Worm (Caenorhabditis elegans) whole organism, L1 larva: Measurements from ENCODE around the gene C15C7.4.

ENCODE experiments used
- C16A3.4 ChIP-seq: fragments of 150-350 bp; optimal IDR thresholded peaks from 2 replicates; lab custom pipeline; 2014; ENCODE audit warnings: missing biosample characterization, missing genetic modification characterization
- C34B4.2 ChIP-seq: sonication (generic microtip); optimal IDR thresholded peaks from 2 replicates; lab custom pipeline; 2017; ENCODE audit warnings: mild to moderate bottlenecking, missing genetic modification characterization, missing compliant biosample characterization
- F16B12.6 ChIP-seq: fragments of 150-350 bp; optimal IDR thresholded peaks from 2 replicates; lab custom pipeline; 2014; ENCODE audit warnings: missing biosample characterization, missing genetic modification characterization
- aha-1 ChIP-seq: fragments of 150-350 bp; optimal IDR thresholded peaks from 2 replicates; lab custom pipeline; 2014; ENCODE audit warnings: missing biosample characterization, missing genetic modification characterization
- ama-1 ChIP-seq: fragments of 150-350 bp; optimal IDR thresholded peaks from 2 replicates; lab custom pipeline; 2014
- blmp-1 ChIP-seq: fragments of 150-350 bp; optimal IDR thresholded peaks from 2 replicates; lab custom pipeline; 2014; ENCODE audit warnings: missing biosample characterization, missing genetic modification characterization
- ceh-63 ChIP-seq: fragments of 200-800 bp; sonication (Bioruptor generic); optimal IDR thresholded peaks from 2 replicates; lab custom pipeline; 2018; ENCODE audit warnings: mild to moderate bottlenecking, missing genetic modification characterization, missing compliant biosample characterization
- ceh-90 ChIP-seq: sonication (generic microtip); optimal IDR thresholded peaks from 2 replicates; lab custom pipeline; 2016; ENCODE audit warnings: missing genetic modification characterization, missing compliant biosample characterization
- ces-1 ChIP-seq: fragments of 150-350 bp; optimal IDR thresholded peaks from 2 replicates; lab custom pipeline; 2014; ENCODE audit warnings: missing biosample characterization, missing genetic modification reagents, missing genetic modification characterization
- dsc-1 ChIP-seq: sonication (generic microtip); optimal IDR thresholded peaks from 2 replicates; lab custom pipeline; 2016; ENCODE audit warnings: mild to moderate bottlenecking, missing genetic modification characterization, missing compliant biosample characterization
- efl-1 ChIP-seq, 4 experiments: fragments of 150-350 bp; optimal IDR thresholded peaks in 3 of 4; peaks in 1 of 4; 1 replicate in 1 of 4; 2 replicates in 3 of 4; lab custom pipeline; 2014; ENCODE audit warnings: missing biosample characterization in 2 of 4, missing genetic modification characterization in 2 of 4, missing genetic modification reagents in 2 of 4
- efl-3 ChIP-seq: fragments of 200-800 bp; sonication (Bioruptor generic); optimal IDR thresholded peaks from 2 replicates; lab custom pipeline; 2018; ENCODE audit warnings: mild to moderate bottlenecking, missing genetic modification characterization, missing compliant biosample characterization
- egl-27 ChIP-seq, 2 experiments: fragments of 150-350 bp in 1 of 2; sonication (generic microtip); optimal IDR thresholded peaks; 3 replicates each; lab custom pipeline; 2017 to 2018; ENCODE audit warnings: missing biosample characterization in 2 of 2, missing genetic modification characterization in 2 of 2, missing genetic modification reagents in 2 of 2
- elt-3 ChIP-seq, 6 experiments: fragments of 150-350 bp in 1 of 6; sonication (generic microtip); optimal IDR thresholded peaks; 2 replicates each; lab custom pipeline; 2017 to 2018; ENCODE audit warnings: missing biosample characterization in 6 of 6, missing genetic modification characterization in 6 of 6, inconsistent platforms in 1 of 6
- ets-5 ChIP-seq: fragments of 200-800 bp; sonication (Bioruptor generic); IDR thresholded peaks from 2 replicates; pipeline ENCODE4 v1.3.6; 2022; ENCODE audit warnings: missing genetic modification characterization, missing compliant biosample characterization
- fkh-10 ChIP-seq: sonication (generic microtip); optimal IDR thresholded peaks from 2 replicates; lab custom pipeline; 2017; ENCODE audit warnings: missing biosample characterization, missing genetic modification reagents, missing genetic modification characterization
- fkh-4 ChIP-seq: sonication (generic microtip); optimal IDR thresholded peaks from 2 replicates; lab custom pipeline; 2016; ENCODE audit warnings: missing compliant biosample characterization, missing genetic modification characterization, borderline replicate concordance
- fkh-8 ChIP-seq: sonication (generic microtip); optimal IDR thresholded peaks from 2 replicates; lab custom pipeline; 2016; ENCODE audit warnings: mild to moderate bottlenecking, missing genetic modification characterization, missing compliant biosample characterization
- fos-1 ChIP-seq: fragments of 150-350 bp; optimal IDR thresholded peaks from 2 replicates; lab custom pipeline; 2014; ENCODE audit warnings: missing biosample characterization, missing genetic modification characterization
- grh-1 ChIP-seq: fragments of 200-800 bp; sonication (Bioruptor generic); IDR thresholded peaks from 2 replicates; pipeline ENCODE4 v1.3.6; 2022; ENCODE audit warnings: missing genetic modification reagents, missing genetic modification characterization, missing compliant biosample characterization
- hlh-17 ChIP-seq: fragments of 200-800 bp; sonication (Bioruptor generic); optimal IDR thresholded peaks from 2 replicates; lab custom pipeline; 2018; ENCODE audit warnings: missing genetic modification characterization, mild to moderate bottlenecking, missing compliant biosample characterization, moderate library complexity, borderline replicate concordance
- hlh-4 ChIP-seq: sonication (generic microtip); optimal IDR thresholded peaks from 2 replicates; lab custom pipeline; 2016; ENCODE audit warnings: mild to moderate bottlenecking, missing genetic modification characterization, missing compliant biosample characterization
- hpl-2 ChIP-seq: fragments of 150-350 bp; optimal IDR thresholded peaks from 2 replicates; lab custom pipeline; 2014; ENCODE audit warnings: missing biosample characterization, missing genetic modification reagents, missing genetic modification characterization
- jun-1 ChIP-seq: fragments of 150-350 bp; optimal IDR thresholded peaks from 2 replicates; lab custom pipeline; 2014; ENCODE audit warnings: missing biosample characterization, missing genetic modification reagents, missing genetic modification characterization
- lin-13 ChIP-seq: fragments of 150-350 bp; optimal IDR thresholded peaks from 2 replicates; lab custom pipeline; 2014; ENCODE audit warnings: missing biosample characterization, missing genetic modification reagents, missing genetic modification characterization
- lin-14 ChIP-seq: fragments of 200-800 bp; sonication (Bioruptor generic); optimal IDR thresholded peaks from 2 replicates; lab custom pipeline; 2018; ENCODE audit warnings: mild to moderate bottlenecking, missing genetic modification characterization, moderate library complexity, missing compliant biosample characterization
- lin-15B ChIP-seq: fragments of 150-350 bp; sonication (generic microtip); optimal IDR thresholded peaks from 3 replicates; lab custom pipeline; 2014; ENCODE audit warnings: missing biosample characterization, missing genetic modification characterization
- lin-39 ChIP-seq: fragments of 150-350 bp; optimal IDR thresholded peaks from 2 replicates; lab custom pipeline; 2014; ENCODE audit warnings: missing biosample characterization, missing genetic modification reagents, missing genetic modification characterization
- lir-3 ChIP-seq: sonication (generic microtip); optimal IDR thresholded peaks from 2 replicates; lab custom pipeline; 2016; ENCODE audit warnings: mild to moderate bottlenecking, missing genetic modification characterization, moderate library complexity, missing compliant biosample characterization; ENCODE audit not compliant: poor library complexity
- lsy-2 ChIP-seq, 2 experiments: fragments of 150-350 bp; optimal IDR thresholded peaks; 2 replicates each; lab custom pipeline; 2014; ENCODE audit warnings: missing biosample characterization in 2 of 2, missing genetic modification characterization in 2 of 2
- nhr-11 ChIP-seq: fragments of 150-350 bp; optimal IDR thresholded peaks from 2 replicates; lab custom pipeline; 2014; ENCODE audit warnings: missing biosample characterization, missing genetic modification characterization
- nhr-19 ChIP-seq: fragments of 200-800 bp; sonication (Bioruptor generic); conservative IDR thresholded peaks from 2 replicates; pipeline ENCODE4 v1.3.6; 2022; ENCODE audit warnings: missing genetic modification characterization, missing compliant biosample characterization
- nhr-237 ChIP-seq: fragments of 150-350 bp; optimal IDR thresholded peaks from 2 replicates; lab custom pipeline; 2014; ENCODE audit warnings: missing biosample characterization, missing genetic modification characterization
- nhr-47 ChIP-seq: sonication (generic microtip); optimal IDR thresholded peaks from 2 replicates; lab custom pipeline; 2016; ENCODE audit warnings: mild to moderate bottlenecking, missing genetic modification characterization, moderate library complexity, missing compliant biosample characterization
- nhr-71 ChIP-seq: sonication (generic microtip); optimal IDR thresholded peaks from 2 replicates; lab custom pipeline; 2016; ENCODE audit warnings: mild to moderate bottlenecking, missing genetic modification characterization, moderate library complexity, missing compliant biosample characterization
- nhr-76 ChIP-seq: sonication (generic microtip); optimal IDR thresholded peaks from 2 replicates; lab custom pipeline; 2017; ENCODE audit warnings: missing biosample characterization, missing genetic modification characterization
- nhr-85 ChIP-seq: sonication (generic microtip); peaks from one replicate; lab custom pipeline; 2016; ENCODE audit warnings: missing genetic modification characterization, inconsistent platforms, missing compliant biosample characterization
- nhr-90 ChIP-seq: sonication (generic microtip); optimal IDR thresholded peaks from 2 replicates; lab custom pipeline; 2016; ENCODE audit warnings: mild to moderate bottlenecking, missing genetic modification characterization, missing compliant biosample characterization; ENCODE audit not compliant: poor library complexity
- pag-3 ChIP-seq: sonication (generic microtip); optimal IDR thresholded peaks from 2 replicates; lab custom pipeline; 2017; ENCODE audit warnings: missing genetic modification characterization, mild to moderate bottlenecking, missing compliant biosample characterization, antibody characterized with exemption, borderline replicate concordance; ENCODE audit not compliant: insufficient read depth
- pax-3 ChIP-seq: fragments of 200-800 bp; sonication (Bioruptor generic); optimal IDR thresholded peaks from 2 replicates; lab custom pipeline; 2018; ENCODE audit warnings: mild to moderate bottlenecking, missing genetic modification characterization, moderate library complexity, missing compliant biosample characterization
- snpc-4 ChIP-seq: fragments of 150-350 bp; optimal IDR thresholded peaks from 2 replicates; lab custom pipeline; 2014; ENCODE audit warnings: missing biosample characterization, missing genetic modification characterization
- sox-4 ChIP-seq: sonication (generic microtip); optimal IDR thresholded peaks from 2 replicates; lab custom pipeline; 2016; ENCODE audit warnings: missing genetic modification characterization, missing compliant biosample characterization
- sup-37 ChIP-seq: fragments of 200-800 bp; sonication (Bioruptor generic); optimal IDR thresholded peaks from 2 replicates; lab custom pipeline; 2018; ENCODE audit warnings: mild to moderate bottlenecking, missing genetic modification characterization, missing compliant biosample characterization
- tlp-1 ChIP-seq: fragments of 150-350 bp; optimal IDR thresholded peaks from 2 replicates; lab custom pipeline; 2014; ENCODE audit warnings: missing biosample characterization, missing genetic modification characterization
- unc-62 ChIP-seq: fragments of 150-350 bp; optimal IDR thresholded peaks from 2 replicates; lab custom pipeline; 2014; ENCODE audit warnings: missing biosample characterization, missing genetic modification reagents, missing genetic modification characterization
- unc-98 ChIP-seq: fragments of 200-800 bp; sonication (Bioruptor generic); IDR thresholded peaks from 2 replicates; pipeline ENCODE4 v1.3.6; 2022; ENCODE audit warnings: missing genetic modification characterization, missing compliant biosample characterization
- xbp-1 ChIP-seq: sonication (generic microtip); optimal IDR thresholded peaks from 2 replicates; lab custom pipeline; 2016; ENCODE audit warnings: missing genetic modification characterization, missing compliant biosample characterization
- zag-1 ChIP-seq: fragments of 150-350 bp; optimal IDR thresholded peaks from 2 replicates; lab custom pipeline; 2014; ENCODE audit warnings: missing biosample characterization, missing genetic modification characterization
- ztf-11 ChIP-seq, 2 experiments: sonication (generic microtip); optimal IDR thresholded peaks; 2 replicates each; lab custom pipeline; 2016 to 2017; ENCODE audit warnings: missing genetic modification characterization in 2 of 2, missing biosample characterization in 1 of 2, missing compliant biosample characterization in 1 of 2
- ztf-4 ChIP-seq: fragments of 150-350 bp; optimal IDR thresholded peaks from 2 replicates; lab custom pipeline; 2014; ENCODE audit warnings: missing biosample characterization, missing genetic modification characterization

The C15C7.4 gene

DNA sequence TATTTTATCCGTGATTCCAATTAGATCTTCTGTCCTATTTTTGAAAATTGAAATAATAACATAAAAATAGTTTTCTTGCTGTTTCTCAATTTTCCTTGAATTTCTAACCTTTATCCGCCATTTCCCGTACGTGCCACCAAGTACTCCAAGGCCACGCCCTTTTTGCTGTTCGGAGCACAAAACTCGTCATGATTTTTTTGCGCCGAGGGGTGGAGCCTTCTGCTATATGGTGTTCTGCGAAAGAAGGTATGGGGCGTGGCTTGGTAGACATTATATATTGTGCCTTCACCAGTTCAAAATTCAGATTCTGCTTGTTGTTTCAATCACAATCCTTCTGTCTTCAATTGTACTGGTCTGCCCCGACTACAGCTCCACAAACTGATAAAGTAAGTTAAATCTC lies at the start of gene C15C7.4:
TSS of gene C15C7.4 (plus strand) at position 301 of the 400 bp plus-strand sequence.
- TF ChIP-seq ceh-63 (GFP tag; lab: Kevin White, UChicago): no peak
- TF ChIP-seq lir-3 (tag; lab: Kevin White, UChicago): no peak
- no peak for TF ChIP-seq elt-3 (tag; optimal IDR thresholded peaks at IDR 0.05; lab: Kevin White, UChicago)
- no peak for TF ChIP-seq nhr-47 (tag; lab: Kevin White, UChicago)
- no peak for TF ChIP-seq nhr-71 (tag; lab: Kevin White, UChicago)
- peak; percentile 16 for TF ChIP-seq fkh-8 (tag; lab: Kevin White, UChicago)
- TF ChIP-seq, all 84 proteins: peak for 1

ce11 chrX:3099832-3100231 lies 45.5 kb upstream of the C15C7.4 start, which contains the start of gene sec-3:
TSS of gene sec-3 (minus strand) at chrX:3099852.
- peak; percentile 75 to 79 for TF ChIP-seq efl-1 (optimal IDR thresholded peaks at IDR 0.05; lab: Kevin White, UChicago)
- TF ChIP-seq efl-1 (GFP tag; optimal IDR thresholded peaks at IDR 0.05 in 1 of 2; lab: Kevin White, UChicago): peak; percentile 64 to 96
- no peak for TF ChIP-seq tlp-1 (tag; lab: Kevin White, UChicago)
- TF ChIP-seq fkh-4 (tag; lab: Kevin White, UChicago): peak; percentile 37
- TF ChIP-seq sup-37 (GFP tag; lab: Kevin White, UChicago): peak; percentile 27
- TF ChIP-seq zag-1: no peak
- TF ChIP-seq hlh-17 (GFP tag; lab: Kevin White, UChicago): no peak
- TF ChIP-seq lin-13 (GFP tag; lab: Kevin White, UChicago): peak; percentile 80
- no peak for TF ChIP-seq egl-27 (tag; optimal IDR thresholded peaks at IDR 0.05; lab: Kevin White, UChicago)
- TF ChIP-seq C34B4.2 (tag; lab: Kevin White, UChicago): no peak
- TF ChIP-seq hlh-4: no peak
- TF ChIP-seq nhr-11 (tag; lab: Kevin White, UChicago): peak; percentile 65
- peak; percentile 43 for TF ChIP-seq fkh-10 (GFP tag; lab: Kevin White, UChicago)
- TF ChIP-seq ztf-4 (tag; lab: Kevin White, UChicago): peak; percentile 57
- TF ChIP-seq fos-1: peak; percentile 79
- TF ChIP-seq nhr-76: peak; percentile 16
- TF ChIP-seq F16B12.6 (tag; lab: Kevin White, UChicago): peak; percentile 60
- peak; percentile 70 for TF ChIP-seq grh-1
- no peak for TF ChIP-seq unc-98 (GFP tag; lab: Robert Waterston, UW)
- TF ChIP-seq nhr-85 (tag; lab: Kevin White, UChicago): peak; percentile 88
- peak; percentile 83 for TF ChIP-seq snpc-4 (tag; lab: Kevin White, UChicago)
- peak; percentile 94 for TF ChIP-seq nhr-90 (tag; lab: Kevin White, UChicago)
- TF ChIP-seq lin-14 (GFP tag; lab: Kevin White, UChicago): peak; percentile 96
- TF ChIP-seq unc-62 (GFP tag; lab: Kevin White, UChicago): no peak
- peak; percentile 86 for TF ChIP-seq nhr-19 (GFP tag; lab: Robert Waterston, UW)
- TF ChIP-seq blmp-1 (tag; lab: Kevin White, UChicago): peak; percentile 77
- peak in 3 of 6 experiments; percentile 27 to 91 (median 45) for TF ChIP-seq elt-3 (tag; optimal IDR thresholded peaks at IDR 0.05; lab: Kevin White, UChicago)
- peak; percentile 90 for TF ChIP-seq xbp-1 (tag; lab: Kevin White, UChicago)
- peak; percentile 15 for TF ChIP-seq sox-4 (tag; lab: Kevin White, UChicago)
- TF ChIP-seq ces-1: no peak
- peak; percentile 91 for TF ChIP-seq C16A3.4 (tag; lab: Kevin White, UChicago)
- no peak for TF ChIP-seq ets-5 (GFP tag; lab: Robert Waterston, UW)
- TF ChIP-seq lin-39: peak; percentile 90
- no peak for TF ChIP-seq ceh-90 (tag; lab: Kevin White, UChicago)
- peak; percentile 69 for TF ChIP-seq nhr-237 (tag; lab: Kevin White, UChicago)
- peak; percentile 62 for TF ChIP-seq lir-3 (tag; lab: Kevin White, UChicago)
- TF ChIP-seq lsy-2 (tag; optimal IDR thresholded peaks at IDR 0.05; lab: Kevin White, UChicago): peak; percentile 85 to 89
- no peak for TF ChIP-seq efl-3 (GFP tag; lab: Kevin White, UChicago)
- no peak for TF ChIP-seq lin-15B (tag; lab: Kevin White, UChicago)
- no peak for TF ChIP-seq pag-3 (tag; lab: Kevin White, UChicago)
- peak; percentile 48 for TF ChIP-seq hpl-2 (GFP tag; lab: Kevin White, UChicago)
- TF ChIP-seq pax-3 (tag; lab: Kevin White, UChicago): peak; percentile 62
- TF ChIP-seq ama-1 (lab: Kevin White, UChicago): peak; percentile 29
- TF ChIP-seq aha-1 (tag; lab: Kevin White, UChicago): peak; percentile 40
- TF ChIP-seq jun-1 (tag; lab: Kevin White, UChicago): peak; percentile 41
- TF ChIP-seq dsc-1 (tag; lab: Kevin White, UChicago): peak; percentile 92
- TF ChIP-seq ztf-11 (tag; optimal IDR thresholded peaks at IDR 0.05; lab: Kevin White, UChicago): peak in 1 of 2 experiments; percentile 51
